Worm (Caenorhabditis elegans) whole organism, L4 larva: ENCODE data around the gene F21D5.7.
A peak's percentile ranks its signal among the peaks of the same experiment; 100 is the strongest.
"Not testable (repeated sequence)": the region's sequence is repeated elsewhere in the genome, so short reads cannot be mapped to it uniquely, and the experiment has no call there.

Experiments used
- F26F4.8 ChIP-seq: fragments of 200-800 bp; sonication (Bioruptor generic); conservative IDR thresholded peaks from 2 replicates; pipeline ENCODE4 v1.3.6; 2022; ENCODE audit warnings: missing genetic modification characterization, missing compliant biosample characterization
- T20F7.1 ChIP-seq: fragments of 200-800 bp; sonication (Bioruptor generic); optimal IDR thresholded peaks from 2 replicates; lab custom pipeline; 2018; ENCODE audit warnings: mild to moderate bottlenecking, missing genetic modification characterization, missing compliant biosample characterization
- T26A8.4 ChIP-seq: fragments of 200-800 bp; sonication (Bioruptor generic); IDR thresholded peaks from 2 replicates; pipeline ENCODE4 v1.3.6; 2022; ENCODE audit warnings: missing genetic modification characterization, missing compliant biosample characterization
- Y105C5A.15 ChIP-seq: fragments of 200-800 bp; sonication (Bioruptor generic); IDR thresholded peaks from 2 replicates; pipeline ENCODE4 v1.3.6; 2022; ENCODE audit warnings: missing genetic modification characterization, missing compliant biosample characterization
- Y75B8A.6 ChIP-seq: fragments of 200-800 bp; sonication (Bioruptor generic); IDR thresholded peaks from 2 replicates; pipeline ENCODE4 v1.3.6; 2022; ENCODE audit warnings: missing genetic modification reagents, missing genetic modification characterization, missing compliant biosample characterization
- aly-2 ChIP-seq: sonication (generic microtip); optimal IDR thresholded peaks from 2 replicates; lab custom pipeline; 2018; ENCODE audit warnings: missing biosample characterization, missing genetic modification characterization
- ama-1 ChIP-seq: fragments of 150-350 bp; optimal IDR thresholded peaks from 2 replicates; lab custom pipeline; 2014; ENCODE audit warnings: inconsistent platforms, mixed read lengths
- attf-4 ChIP-seq: sonication (generic microtip); optimal IDR thresholded peaks from 3 replicates; lab custom pipeline; 2017; ENCODE audit warnings: missing biosample characterization, missing genetic modification characterization
- ceh-32 ChIP-seq: sonication (generic microtip); optimal IDR thresholded peaks from 2 replicates; lab custom pipeline; 2016; ENCODE audit warnings: mild to moderate bottlenecking, missing genetic modification characterization, missing compliant biosample characterization; ENCODE audit not compliant: poor library complexity
- daf-12 ChIP-seq: fragments of 150-350 bp; optimal IDR thresholded peaks from 2 replicates; lab custom pipeline; 2014; ENCODE audit warnings: missing biosample characterization, missing genetic modification reagents, missing genetic modification characterization
- daf-16 ChIP-seq, 3 experiments: sonication (generic microtip); optimal IDR thresholded peaks; 2 replicates each; lab custom pipeline; 2016 to 2017; ENCODE audit warnings: missing genetic modification characterization in 3 of 3, missing genetic modification reagents in 3 of 3, mild to moderate bottlenecking in 2 of 3, missing compliant biosample characterization in 2 of 3, missing biosample characterization in 1 of 3, moderate library complexity in 1 of 3
- dmd-6 ChIP-seq: fragments of 200-800 bp; sonication (Bioruptor generic); IDR thresholded peaks from 2 replicates; pipeline ENCODE4 v1.3.6; 2022; ENCODE audit warnings: missing genetic modification reagents, missing genetic modification characterization, missing compliant biosample characterization
- dpl-1 ChIP-seq: fragments of 150-350 bp; optimal IDR thresholded peaks from 2 replicates; lab custom pipeline; 2014; ENCODE audit warnings: missing biosample characterization, missing genetic modification reagents, missing genetic modification characterization
- duxl-1 ChIP-seq: sonication (generic microtip); optimal IDR thresholded peaks from 2 replicates; lab custom pipeline; 2016; ENCODE audit warnings: mild to moderate bottlenecking, missing genetic modification characterization, moderate library complexity, missing compliant biosample characterization; ENCODE audit not compliant: poor library complexity
- egl-27 ChIP-seq: sonication (generic microtip); optimal IDR thresholded peaks from 3 replicates; lab custom pipeline; 2017; ENCODE audit warnings: missing biosample characterization, missing genetic modification reagents, missing genetic modification characterization
- fkh-10 ChIP-seq: fragments of 150-350 bp; optimal IDR thresholded peaks from 2 replicates; lab custom pipeline; 2014; ENCODE audit warnings: missing biosample characterization, missing genetic modification reagents, missing genetic modification characterization
- hmg-1.1 ChIP-seq: fragments of 200-800 bp; sonication (Bioruptor generic); IDR thresholded peaks from 2 replicates; pipeline ENCODE4 v1.3.6; 2022; ENCODE audit warnings: missing genetic modification reagents, missing genetic modification characterization, missing compliant biosample characterization
- lin-1 ChIP-seq: fragments of 200-800 bp; sonication (Bioruptor generic); IDR thresholded peaks from 2 replicates; pipeline ENCODE4 v1.3.6; 2022; ENCODE audit warnings: missing genetic modification reagents, missing genetic modification characterization, missing compliant biosample characterization
- lin-13 ChIP-seq: fragments of 150-350 bp; optimal IDR thresholded peaks from 2 replicates; lab custom pipeline; 2014; ENCODE audit warnings: missing biosample characterization, missing genetic modification reagents, missing genetic modification characterization
- lin-38 ChIP-seq: fragments of 200-800 bp; sonication (Bioruptor generic); IDR thresholded peaks from 2 replicates; pipeline ENCODE4 v1.3.6; 2022; ENCODE audit warnings: missing genetic modification reagents, missing genetic modification characterization, missing compliant biosample characterization
- madf-5 ChIP-seq, 2 experiments: fragments of 200-800 bp; sonication (Bioruptor generic); IDR thresholded peaks; 2 replicates each; pipeline ENCODE4 v1.3.6; 2022; ENCODE audit warnings: missing compliant biosample characterization in 2 of 2, missing genetic modification characterization in 2 of 2
- mdl-1 ChIP-seq, 2 experiments: fragments of 150-350 bp in 1 of 2; sonication (generic microtip) in 1 of 2; optimal IDR thresholded peaks; 2 replicates each; lab custom pipeline; 2014 to 2017; ENCODE audit warnings: missing biosample characterization in 2 of 2, missing genetic modification characterization in 2 of 2
- mdt-29 ChIP-seq: fragments of 200-800 bp; sonication (Bioruptor generic); IDR thresholded peaks from 2 replicates; pipeline ENCODE4 v1.3.6; 2022; ENCODE audit warnings: missing genetic modification reagents, missing genetic modification characterization, missing compliant biosample characterization
- nhr-10 ChIP-seq: fragments of 150-350 bp; optimal IDR thresholded peaks from 2 replicates; lab custom pipeline; 2014; ENCODE audit warnings: missing biosample characterization, missing genetic modification characterization
- nhr-102 ChIP-seq: sonication (generic microtip); optimal IDR thresholded peaks from 2 replicates; lab custom pipeline; 2016; ENCODE audit warnings: mild to moderate bottlenecking, missing genetic modification characterization, moderate library complexity, missing compliant biosample characterization
- saeg-2 ChIP-seq: fragments of 200-800 bp; sonication (Bioruptor generic); IDR thresholded peaks from 2 replicates; pipeline ENCODE4 v1.3.6; 2022; ENCODE audit warnings: missing genetic modification reagents, missing genetic modification characterization, missing compliant biosample characterization
- set-16 ChIP-seq: fragments of 200-800 bp; sonication (Bioruptor generic); IDR thresholded peaks from 2 replicates; pipeline ENCODE4 v1.3.6; 2022; ENCODE audit warnings: missing genetic modification reagents, missing genetic modification characterization, missing compliant biosample characterization
- tra-1 ChIP-seq: fragments of 200-800 bp; sonication (Bioruptor generic); IDR thresholded peaks from 2 replicates; pipeline ENCODE4 v1.3.6; 2022; ENCODE audit warnings: missing genetic modification reagents, missing genetic modification characterization, missing compliant biosample characterization
- unc-130 ChIP-seq: sonication (generic microtip); optimal IDR thresholded peaks from 2 replicates; lab custom pipeline; 2016; ENCODE audit warnings: missing genetic modification reagents, missing genetic modification characterization, missing compliant biosample characterization
- unc-39 ChIP-seq: sonication (generic microtip); optimal IDR thresholded peaks from 2 replicates; lab custom pipeline; 2017; ENCODE audit warnings: missing biosample characterization, missing genetic modification characterization
- unc-62 ChIP-seq, 3 experiments: fragments of 150-350 bp in 1 of 3; sonication (generic microtip); optimal IDR thresholded peaks in 2 of 3; peaks in 1 of 3; 1 replicate in 1 of 3; 2 replicates in 2 of 3; lab custom pipeline; 2014 to 2017; ENCODE audit warnings: missing biosample characterization in 3 of 3, missing genetic modification characterization in 3 of 3, missing genetic modification reagents in 3 of 3, missing genotype in 1 of 3
- vab-7 ChIP-seq: fragments of 200-800 bp; sonication (Bioruptor generic); IDR thresholded peaks from 2 replicates; pipeline ENCODE4 v1.3.6; 2022; ENCODE audit warnings: missing genetic modification reagents, missing genetic modification characterization, missing compliant biosample characterization
- zip-11 ChIP-seq: fragments of 200-800 bp; sonication (Bioruptor generic); IDR thresholded peaks from 2 replicates; pipeline ENCODE4 v1.3.6; 2022; ENCODE audit warnings: missing genetic modification characterization, missing compliant biosample characterization
- ztf-11 ChIP-seq: fragments of 150-350 bp; optimal IDR thresholded peaks from 2 replicates; lab custom pipeline; 2014; ENCODE audit warnings: missing biosample characterization, missing genetic modification characterization

The F21D5.7 gene

DNA sequence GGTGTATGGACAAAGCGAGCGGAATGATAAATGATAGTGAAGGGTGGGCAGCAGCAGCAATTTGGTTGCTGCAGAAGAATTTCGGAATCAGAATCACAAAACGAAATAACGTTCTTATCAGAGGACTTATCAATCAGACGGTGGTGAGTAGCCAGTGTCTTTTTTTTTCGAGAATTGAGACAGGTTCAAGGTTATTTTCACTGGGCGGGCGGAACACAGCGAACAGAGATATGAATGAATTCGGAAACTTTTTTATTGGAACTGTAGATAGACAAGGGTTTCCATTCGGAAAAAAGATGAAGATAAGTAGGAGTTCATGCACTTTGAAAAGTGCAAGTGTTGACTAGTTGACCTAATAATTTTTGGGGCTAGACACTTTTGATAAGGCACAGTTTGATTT, 49.7 kb upstream of the F21D5.7 start (continued):
- TF ChIP-seq egl-27 (tag; lab: Kevin White, UChicago) = no peak
- no peak for TF ChIP-seq Y105C5A.15 (GFP tag; lab: Robert Waterston, UW)
- TF ChIP-seq Y75B8A.6 (GFP tag; lab: Robert Waterston, UW) = no peak
- no peak for TF ChIP-seq saeg-2 (GFP tag; lab: Robert Waterston, UW)
- TF ChIP-seq ama-1 (lab: Kevin White, UChicago) = no peak
- TF ChIP-seq ceh-32 (tag; lab: Kevin White, UChicago) = no peak
- TF ChIP-seq attf-4 = no peak
- peak; percentile 71 for TF ChIP-seq dmd-6 (GFP tag; lab: Robert Waterston, UW)
- no peak for TF ChIP-seq ztf-11 (tag; lab: Kevin White, UChicago)
- no peak for TF ChIP-seq F26F4.8 (GFP tag; lab: Robert Waterston, UW)
- no peak for TF ChIP-seq unc-39
- no peak for TF ChIP-seq set-16 (GFP tag; lab: Robert Waterston, UW)
- peak in 1 of 2 experiments; percentile 52 for TF ChIP-seq mdl-1 (tag; optimal IDR thresholded peaks at IDR 0.05; lab: Kevin White, UChicago)
- no peak for TF ChIP-seq lin-1
- TF ChIP-seq zip-11 (GFP tag; lab: Robert Waterston, UW) = no peak

DNA sequence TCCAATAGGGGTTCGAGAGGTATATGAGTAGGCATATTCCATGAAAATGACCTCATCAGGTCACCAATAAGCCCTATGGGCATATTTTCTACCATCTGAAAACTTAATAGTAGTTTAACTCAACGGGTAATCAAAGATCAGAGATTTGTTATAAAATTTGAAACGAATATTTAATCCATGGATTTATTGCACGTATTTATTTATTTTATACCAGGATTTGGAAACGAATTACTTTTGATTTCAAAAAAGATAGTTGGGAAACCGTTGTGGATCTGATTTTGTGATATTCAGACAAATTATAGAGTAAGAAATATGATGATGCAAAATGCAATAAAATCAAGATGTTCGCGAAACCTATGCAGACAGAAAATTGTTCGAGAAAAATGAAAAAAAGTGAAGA, 49.3 kb upstream of the F21D5.7 start, which contains the start of gene C33D9.3:
C33D9.3 (minus strand) TSS at position 101 of the 400 bp plus-strand sequence.
- no peak for TF ChIP-seq T20F7.1 (GFP tag; lab: Kevin White, UChicago)
- TF ChIP-seq nhr-10 = no peak
- no peak for TF ChIP-seq F26F4.8 (GFP tag; lab: Robert Waterston, UW)
- no peak for TF ChIP-seq mdt-29 (GFP tag; lab: Robert Waterston, UW)
- peak in 1 of 2 experiments; percentile 15 for TF ChIP-seq unc-62 (GFP tag; optimal IDR thresholded peaks at IDR 0.05 in 1 of 2; lab: Kevin White, UChicago)
- no peak for TF ChIP-seq unc-62 (tag; optimal IDR thresholded peaks at IDR 0.05; lab: Kevin White, UChicago)
- TF ChIP-seq, all 104 proteins: peak for 1

DNA sequence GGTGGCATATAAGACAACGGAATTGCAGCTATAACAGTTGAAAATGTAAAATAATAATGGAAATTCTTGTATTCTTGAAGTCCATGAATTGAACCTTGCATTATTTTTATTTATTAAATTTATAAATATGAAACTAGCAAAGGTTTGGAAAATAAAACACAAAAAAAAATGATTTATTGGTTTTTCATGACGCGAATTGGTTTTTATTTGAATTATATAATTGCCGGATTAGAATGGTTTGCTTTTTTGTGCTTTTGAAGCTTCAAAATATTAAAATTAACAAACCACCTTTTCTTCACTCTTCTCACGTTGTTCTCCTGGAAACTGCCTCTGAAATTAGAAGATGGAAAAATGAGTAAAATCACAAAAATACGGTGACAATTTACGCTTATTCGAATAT, 46.6 kb upstream of the F21D5.7 start, which contains the start of gene sru-35:
sru-35 (minus strand) TSS at position 101 of the 400 bp plus-strand sequence.
- TF ChIP-seq T26A8.4 (GFP tag; lab: Robert Waterston, UW) (no peak), daf-12 (tag; lab: Kevin White, UChicago) (no peak), dpl-1 (no peak), duxl-1 (tag; lab: Kevin White, UChicago) (no peak), hmg-1.1 (GFP tag; lab: Robert Waterston, UW) (no peak), nhr-102 (tag; lab: Kevin White, UChicago) (no peak), ztf-11 (tag; lab: Kevin White, UChicago) (no peak)

DNA sequence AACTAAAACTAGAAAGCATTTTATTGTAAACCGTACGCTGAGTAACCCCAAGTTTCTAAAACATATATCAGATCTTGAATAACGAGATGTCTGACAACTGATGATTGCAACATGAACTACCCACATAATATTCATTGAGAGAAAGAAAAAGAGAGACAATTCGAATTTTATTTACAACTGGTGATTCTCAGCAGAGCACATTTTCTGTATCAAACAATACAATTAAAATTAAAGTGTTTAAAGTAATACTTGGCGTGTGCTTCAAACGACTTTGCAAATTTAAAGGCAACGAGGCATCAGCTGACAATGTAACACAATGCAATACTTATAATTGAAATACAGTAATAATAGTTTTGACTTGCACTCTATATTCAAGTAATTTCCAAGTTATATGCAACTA, 44.5 kb upstream of the F21D5.7 start, which contains the start of gene C33D9.10:
C33D9.10 (minus strand) TSS at position 101 of the 400 bp plus-strand sequence.
- not testable (repeated sequence) for TF ChIP-seq aly-2; unc-130 (GFP tag; lab: Kevin White, UChicago); lin-38
- TF ChIP-seq, all 104 proteins: peak for 0; not testable (repeated sequence) for 104

DNA sequence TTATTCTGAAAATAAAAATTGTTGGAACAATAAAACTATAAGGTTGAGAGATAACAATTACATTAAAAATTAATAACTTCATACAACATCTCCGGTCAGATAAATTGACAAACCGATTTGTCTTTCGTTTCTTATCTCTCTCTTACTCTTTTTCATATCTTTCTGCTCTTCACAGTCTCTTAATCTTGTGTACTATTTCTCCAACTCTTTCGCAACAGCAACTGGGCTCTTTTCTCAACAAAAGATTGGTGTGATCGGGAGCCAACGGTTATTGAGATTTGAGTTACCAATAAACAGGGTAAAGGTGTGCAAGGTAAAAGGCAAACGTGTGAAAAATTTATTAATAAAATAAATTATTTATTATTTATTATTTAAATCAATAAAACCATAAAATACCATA, 43.1 kb upstream of the F21D5.7 start, which contains the start of gene C33D9.8:
C33D9.8 (minus strand) TSS at position 99 of the 400 bp plus-strand sequence.
- TF ChIP-seq fkh-10 (no peak), madf-5 (GFP tag; IDR thresholded peaks at IDR 0.05; lab: Robert Waterston, UW) (no peak), daf-16 (GFP tag; optimal IDR thresholded peaks at IDR 0.05; lab: Kevin White, UChicago) (no peak), daf-16 (tag; optimal IDR thresholded peaks at IDR 0.05; lab: Kevin White, UChicago) (peak; percentile 24), Y75B8A.6 (GFP tag; lab: Robert Waterston, UW) (no peak), aly-2 (no peak), tra-1 (GFP tag; lab: Robert Waterston, UW) (no peak), vab-7 (GFP tag; lab: Robert Waterston, UW) (no peak), lin-13 (GFP tag; lab: Kevin White, UChicago) (no peak)
